Fruit fly (Drosophila melanogaster) whole organism, wandering third instar larva: Measurements from ENCODE around the gene CG5805.

Experiments used
- CG32264 ChIP-seq: fragments of 200-800 bp; sonication (Bioruptor generic); optimal IDR thresholded peaks from 2 replicates; lab custom pipeline; 2016; ENCODE audit warnings: missing biosample characterization, missing genetic modification characterization
- h ChIP-seq: fragments of 200-800 bp; sonication (Bioruptor generic); optimal IDR thresholded peaks from 3 replicates; lab custom pipeline; 2016; ENCODE audit warnings: missing biosample characterization, mild to moderate bottlenecking, missing genetic modification characterization

dm6 chr3R:24769601-24770000, 17.6 kb downstream of the CG5805 start:
- TF ChIP-seq h = no peak
- TF ChIP-seq CG32264 (GFP tag; lab: Kevin White, UChicago) = no peak
